Fruit fly (Drosophila melanogaster): ENCODE results near the gene Cpr65Av.
A peak's percentile ranks its signal among the peaks of the same experiment; 100 is the strongest.

The Cpr65Av gene

DNA sequence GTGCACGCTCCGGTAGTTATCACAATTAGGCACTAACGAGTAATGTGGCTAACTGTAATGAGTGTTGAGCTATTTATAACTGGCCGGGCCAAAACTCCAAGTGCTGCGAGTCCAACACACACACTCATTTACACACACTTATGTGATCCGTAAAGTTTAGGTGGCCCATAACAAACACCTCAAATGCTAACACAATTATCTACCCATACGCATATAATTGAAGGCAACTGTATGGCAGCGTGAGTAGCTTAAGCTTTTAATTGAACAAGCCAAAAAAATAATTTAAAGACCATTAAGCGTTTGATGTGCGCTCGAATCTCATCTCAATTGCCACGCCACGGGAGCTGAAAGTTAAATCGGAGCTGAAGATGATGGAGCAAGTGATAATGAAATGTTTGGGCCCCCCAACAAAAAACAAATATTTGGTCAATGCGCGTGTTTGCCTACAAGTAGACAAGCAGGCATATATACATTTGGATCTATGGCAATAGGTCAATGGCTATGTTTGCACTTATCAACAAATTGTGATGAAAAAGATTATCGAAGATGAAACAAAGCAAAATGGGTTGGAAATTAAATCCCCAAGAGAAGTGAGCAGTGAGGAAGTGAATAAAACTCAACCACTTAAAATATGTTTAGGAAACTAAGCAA lies at the start of gene Cpr65Av:
Gene Cpr65Av, minus strand, starts transcription at position 51 of the 651 bp plus-strand sequence.
- TF ChIP-seq usp (GFP tag; optimal IDR thresholded peaks at IDR 0.05) (no peak), EcR (GFP tag; optimal IDR thresholded peaks at IDR 0.05) (no peak), CG8478 (optimal IDR thresholded peaks at IDR 0.05) (no peak), Dll (optimal IDR thresholded peaks at IDR 0.05) (no peak), pan (optimal IDR thresholded peaks at IDR 0.05) (no peak), psq (optimal IDR thresholded peaks at IDR 0.05) (no peak)

DNA sequence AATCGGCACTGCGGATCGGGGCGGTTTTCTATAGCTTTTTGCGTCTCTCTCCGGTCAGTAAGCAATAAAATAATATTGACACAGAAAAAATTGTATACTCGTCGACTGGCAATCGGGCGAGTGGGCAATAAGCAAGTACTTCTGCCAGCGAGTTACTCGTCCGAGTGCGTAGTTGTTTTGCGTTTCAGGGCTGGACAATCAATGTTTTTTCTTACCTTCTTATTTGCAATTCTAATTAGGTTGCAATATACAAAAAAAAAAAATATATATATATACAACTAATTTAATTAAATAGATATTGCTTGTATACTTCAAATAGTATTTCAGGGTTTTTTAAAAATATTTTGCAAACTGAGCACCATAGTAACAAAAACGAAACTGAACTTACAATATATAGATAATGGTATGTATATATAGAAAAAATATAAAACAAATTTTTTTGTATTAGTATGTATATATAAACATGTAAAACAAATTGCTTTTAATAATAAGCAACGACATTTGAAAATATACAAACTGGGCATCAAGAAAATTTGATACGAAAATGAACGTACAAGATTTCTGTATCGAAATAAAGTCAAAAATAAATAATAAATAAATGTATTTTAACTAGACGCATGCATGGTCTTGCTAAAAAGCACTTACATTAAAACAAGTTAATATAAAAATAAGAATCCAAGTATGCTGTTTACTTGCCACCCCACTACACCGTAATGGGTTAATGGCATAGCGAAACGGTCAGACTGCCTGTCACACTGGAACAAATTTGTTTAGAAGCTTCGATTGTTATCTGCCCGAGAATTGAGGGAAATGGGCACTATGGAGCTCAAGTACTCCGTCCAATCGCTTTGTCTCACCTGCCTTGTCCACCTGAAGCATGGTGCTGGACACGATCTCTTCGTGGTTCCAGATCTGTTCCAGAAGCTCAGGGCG lies 49.5 kb upstream of the Cpr65Av start, which contains the start of the genes D19A and CG7386:
Gene D19A, minus strand, starts transcription at position 129 of the 933 bp plus-strand sequence.
Gene CG7386, plus strand, starts transcription at position 751 of the 933 bp plus-strand sequence.
- TF ChIP-seq EcR (GFP tag; optimal IDR thresholded peaks at IDR 0.05) (no peak), psq (optimal IDR thresholded peaks at IDR 0.05) (no peak), pan (optimal IDR thresholded peaks at IDR 0.05) (no peak)

DNA sequence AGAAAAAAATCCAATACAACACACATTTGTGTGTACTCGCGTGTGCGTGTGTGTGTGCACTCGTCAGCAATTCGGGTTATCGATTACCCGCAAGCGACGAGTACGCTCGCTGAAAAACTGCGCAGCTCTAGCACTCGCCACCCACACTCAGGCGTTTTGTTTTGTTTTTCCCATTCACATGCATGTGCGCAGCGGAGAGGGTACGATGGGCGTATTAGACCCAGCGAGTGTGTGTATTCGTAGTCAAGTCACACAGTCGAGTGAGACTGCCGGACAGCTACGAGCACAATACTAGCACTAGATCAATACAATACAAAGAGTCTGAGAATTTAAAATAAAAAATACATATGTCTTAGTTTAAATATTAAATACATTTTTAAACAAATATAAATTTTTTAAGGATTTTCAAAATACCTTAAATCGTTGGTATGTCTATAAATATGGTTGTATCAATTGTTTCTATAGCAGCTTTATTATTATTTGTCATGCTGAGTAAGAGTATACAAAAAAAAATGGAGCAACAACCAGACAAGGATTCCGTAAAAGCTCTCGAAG lies 45.2 kb upstream of the Cpr65Av start, which contains the start of the genes D19B and CG43293:
Gene D19B, minus strand, starts transcription at position 37 of the 555 bp plus-strand sequence.
Gene CG43293, plus strand, starts transcription at position 306 of the 555 bp plus-strand sequence.
- TF ChIP-seq pan (optimal IDR thresholded peaks at IDR 0.05), result peak; percentile 80
- no peak for TF ChIP-seq psq (optimal IDR thresholded peaks at IDR 0.05)

DNA sequence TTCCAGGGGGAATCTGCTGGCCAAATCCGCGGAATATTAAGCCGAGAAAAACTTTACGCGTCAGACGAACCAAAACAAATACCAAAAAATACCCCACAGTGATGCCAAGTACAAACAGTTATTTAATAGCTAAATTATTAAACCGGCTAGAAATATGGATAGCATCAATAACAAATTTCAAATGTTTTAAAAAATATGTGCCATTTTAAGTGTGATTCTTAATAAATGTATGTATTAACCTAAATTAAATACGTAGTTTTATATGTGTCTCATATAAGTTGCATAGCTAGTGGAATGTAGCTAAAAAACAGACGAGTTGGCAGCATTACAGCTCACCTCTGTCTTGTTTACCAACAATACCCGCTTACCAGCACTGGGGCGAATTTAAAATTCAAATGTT lies 42.0 kb upstream of the Cpr65Av start, which contains the start of gene CG10274:
Gene CG10274, minus strand, starts transcription at position 54 of the 400 bp plus-strand sequence.
- TF ChIP-seq CG8478 (optimal IDR thresholded peaks at IDR 0.05), result no peak
- TF ChIP-seq EcR (GFP tag; optimal IDR thresholded peaks at IDR 0.05), result no peak
- TF ChIP-seq usp (GFP tag; optimal IDR thresholded peaks at IDR 0.05), result no peak
- no peak for TF ChIP-seq psq (optimal IDR thresholded peaks at IDR 0.05)
- no peak for TF ChIP-seq Dll (optimal IDR thresholded peaks at IDR 0.05)

DNA sequence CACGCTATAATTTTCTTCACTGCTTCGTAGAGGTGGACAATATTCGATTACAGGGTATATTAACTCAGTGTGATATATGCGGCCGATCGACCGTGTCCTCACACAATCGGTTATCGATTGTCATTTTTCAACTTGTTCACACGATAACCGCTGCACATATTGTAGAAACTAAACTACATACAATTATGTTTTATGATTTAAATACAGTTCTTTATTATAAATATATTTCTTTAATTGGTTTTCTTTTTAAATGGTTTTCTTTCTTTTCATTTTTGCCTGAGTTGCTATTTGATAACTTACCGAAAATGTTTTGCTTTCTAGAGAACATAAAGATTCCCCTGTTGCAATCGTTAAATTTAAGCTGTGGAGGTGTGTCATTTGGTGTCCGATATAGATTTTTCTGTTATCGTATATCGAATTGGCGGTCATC lies 34.1 kb upstream of the Cpr65Av start, which contains the start of the genes fmt and CG7376:
Gene fmt, minus strand, starts transcription at position 55 of the 430 bp plus-strand sequence.
Gene CG7376, plus strand, starts transcription at position 423 of the 430 bp plus-strand sequence.
- TF ChIP-seq pan (optimal IDR thresholded peaks at IDR 0.05) (no peak), usp (GFP tag; optimal IDR thresholded peaks at IDR 0.05) (no peak), psq (optimal IDR thresholded peaks at IDR 0.05) (no peak), EcR (GFP tag; optimal IDR thresholded peaks at IDR 0.05) (no peak), CG8478 (optimal IDR thresholded peaks at IDR 0.05) (no peak), Dll (optimal IDR thresholded peaks at IDR 0.05) (no peak)

DNA sequence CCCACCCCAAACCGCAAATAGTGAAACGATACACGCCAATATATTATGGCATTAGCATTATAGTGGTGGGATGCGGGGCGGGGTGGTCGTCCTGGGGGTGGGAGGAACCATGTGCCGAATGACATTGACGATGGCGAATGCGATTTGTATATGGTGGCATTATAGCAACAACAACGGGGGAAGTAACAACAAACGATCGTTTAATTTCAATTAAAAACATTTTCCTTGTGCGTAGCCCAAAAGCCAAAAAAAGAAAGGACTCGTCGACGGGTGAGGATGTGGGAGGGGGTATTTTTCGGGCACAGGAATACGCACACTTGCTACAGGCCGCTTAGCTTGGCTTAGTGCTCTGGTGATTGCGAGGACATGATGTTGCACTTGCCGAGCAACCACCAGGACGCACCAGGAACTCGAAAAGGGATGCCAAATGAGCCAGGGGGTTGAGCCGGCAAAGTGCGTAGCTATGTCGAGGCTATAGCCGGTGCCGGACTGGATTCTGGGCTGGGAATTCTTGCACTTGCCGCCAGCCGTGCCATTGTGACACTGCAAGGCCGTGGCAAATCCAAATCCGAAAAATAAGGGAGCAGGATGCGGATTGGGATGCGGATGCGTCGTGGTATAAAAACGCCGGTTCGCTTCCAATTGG lies 22.8 kb upstream of the Cpr65Av start, which contains the start of gene Prdm13:
Gene Prdm13, plus strand, starts transcription at position 645 of the 646 bp plus-strand sequence.
- TF ChIP-seq EcR (GFP tag; optimal IDR thresholded peaks at IDR 0.05) (no peak), usp (GFP tag; optimal IDR thresholded peaks at IDR 0.05) (no peak), pan (optimal IDR thresholded peaks at IDR 0.05) (no peak), Dll (optimal IDR thresholded peaks at IDR 0.05) (no peak)

DNA sequence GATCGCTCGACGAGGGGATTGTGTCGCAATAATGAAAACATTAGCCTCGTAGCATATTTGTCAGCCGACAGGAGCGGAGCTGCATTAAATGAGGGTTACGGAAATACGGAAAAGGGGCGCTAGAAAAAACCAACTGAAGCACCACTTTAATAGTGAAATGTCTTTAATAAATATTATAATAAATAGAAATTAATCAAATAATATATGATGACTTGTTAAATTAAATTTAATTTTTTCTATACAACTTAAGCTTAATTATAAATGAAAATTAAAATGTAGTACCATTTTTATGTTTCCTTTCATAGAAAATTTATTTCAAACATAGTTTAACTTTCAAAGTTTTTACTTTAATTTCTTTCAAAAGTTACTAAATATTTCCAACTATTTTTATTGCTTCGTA lies 22.2 kb upstream of the Cpr65Av start:
- TF ChIP-seq psq (optimal IDR thresholded peaks at IDR 0.05) (no peak), EcR (GFP tag; optimal IDR thresholded peaks at IDR 0.05) (no peak), usp (GFP tag; optimal IDR thresholded peaks at IDR 0.05) (no peak), Dll (optimal IDR thresholded peaks at IDR 0.05) (no peak), CG8478 (optimal IDR thresholded peaks at IDR 0.05) (no peak), pan (optimal IDR thresholded peaks at IDR 0.05) (no peak)

DNA sequence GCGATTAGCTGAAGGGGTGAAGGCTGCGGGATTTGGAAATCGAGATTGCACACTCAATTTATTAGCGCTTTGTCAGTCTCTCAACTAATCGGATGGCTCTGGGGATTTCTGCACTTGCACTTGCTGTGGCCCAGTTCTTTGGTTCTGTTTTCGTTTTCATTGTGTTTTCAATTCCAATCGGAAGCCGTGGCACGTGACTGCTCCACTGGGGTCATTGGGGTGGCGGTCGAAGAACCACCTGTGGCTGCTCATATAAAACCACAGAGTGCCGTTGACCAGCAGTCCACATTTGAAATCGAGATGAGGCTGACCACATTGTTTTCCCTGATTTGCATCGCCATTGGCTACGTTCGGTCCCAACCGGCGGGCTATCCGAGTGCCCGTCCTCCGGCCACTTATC lies 20.7 kb upstream of the Cpr65Av start, which contains the start of gene Cpr65Az:
Gene Cpr65Az, plus strand, starts transcription at position 301 of the 400 bp plus-strand sequence.
- no peak for TF ChIP-seq pan (optimal IDR thresholded peaks at IDR 0.05)
- TF ChIP-seq Dll (optimal IDR thresholded peaks at IDR 0.05), result no peak
- no peak for TF ChIP-seq usp (GFP tag; optimal IDR thresholded peaks at IDR 0.05)
- TF ChIP-seq EcR (GFP tag; optimal IDR thresholded peaks at IDR 0.05), result no peak
- no peak for TF ChIP-seq CG8478 (optimal IDR thresholded peaks at IDR 0.05)
- TF ChIP-seq psq (optimal IDR thresholded peaks at IDR 0.05), result no peak

DNA sequence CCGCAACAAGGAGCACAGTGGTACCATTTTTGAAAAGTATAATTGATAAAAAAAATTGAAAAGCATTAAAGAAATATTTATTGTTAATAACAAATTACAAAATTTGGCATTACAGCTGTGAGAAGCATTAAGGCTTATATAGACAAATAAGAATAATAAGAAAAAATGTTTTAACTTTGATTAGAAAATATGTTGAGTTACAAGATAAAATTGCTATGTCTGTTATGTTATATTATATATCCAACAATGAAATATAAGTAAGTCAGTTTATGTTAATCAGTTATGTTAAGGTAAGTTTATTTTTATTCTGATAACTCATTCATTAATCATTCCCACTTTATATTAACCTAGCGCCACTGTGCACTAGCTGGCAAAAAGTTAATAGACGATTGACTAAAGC lies 20.1 kb upstream of the Cpr65Av start:
- TF ChIP-seq CG8478 (optimal IDR thresholded peaks at IDR 0.05), result no peak
- no peak for TF ChIP-seq psq (optimal IDR thresholded peaks at IDR 0.05)
- TF ChIP-seq Dll (optimal IDR thresholded peaks at IDR 0.05), result no peak
- TF ChIP-seq EcR (GFP tag; optimal IDR thresholded peaks at IDR 0.05), result no peak
- TF ChIP-seq usp (GFP tag; optimal IDR thresholded peaks at IDR 0.05), result no peak
- TF ChIP-seq pan (optimal IDR thresholded peaks at IDR 0.05), result no peak

DNA sequence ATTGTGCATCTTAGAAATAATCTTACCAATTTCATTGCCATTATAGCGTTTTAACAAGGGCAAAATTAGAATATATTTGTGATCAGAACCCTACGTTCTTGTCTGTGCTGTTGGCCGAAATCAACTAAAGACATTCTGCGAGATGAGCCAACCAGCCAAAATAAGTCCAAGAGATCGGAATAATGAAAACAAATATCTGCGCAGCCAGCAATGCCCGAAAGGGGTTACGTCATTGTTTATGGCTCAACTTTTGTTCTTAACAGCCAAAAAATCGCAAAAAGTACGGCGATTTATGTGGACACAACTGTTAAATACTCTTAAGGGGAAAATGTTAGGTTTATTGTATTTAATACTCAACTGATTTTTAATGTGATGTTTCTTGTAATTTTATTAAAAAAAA lies 18.8 kb upstream of the Cpr65Av start, which contains the start of gene Cpr65Ay:
Gene Cpr65Ay, minus strand, starts transcription at position 101 of the 400 bp plus-strand sequence.
- TF ChIP-seq usp (GFP tag; optimal IDR thresholded peaks at IDR 0.05) (no peak), Dll (optimal IDR thresholded peaks at IDR 0.05) (no peak), CG8478 (optimal IDR thresholded peaks at IDR 0.05) (no peak), pan (optimal IDR thresholded peaks at IDR 0.05) (no peak), psq (optimal IDR thresholded peaks at IDR 0.05) (no peak), EcR (GFP tag; optimal IDR thresholded peaks at IDR 0.05) (no peak)
